1 fruit fly cellular context compared by ENCODE assay signal in genomic region chr3L:18114038-18114926, dm6.
TF ChIP-seq lines count a peak whose summit lies in the region.

No protein-coding gene starts in this region.

TF ChIP-seq in whole organism, embryonic, 481 proteins besides CTCF, POLR2A, EP300 and RAD21 (continued from another document):
- TF ChIP-seq Hmr (GFP tag; optimal IDR thresholded peaks at IDR 0.05; lab: Kevin White, UChicago) (peak; percentile 65), slp2 (GFP tag; optimal IDR thresholded peaks at IDR 0.05; lab: Kevin White, UChicago) (peak; percentile 10), Fer3 (tag; optimal IDR thresholded peaks at IDR 0.05; lab: Kevin White, UChicago) (peak; percentile 30), Hsf (GFP tag; optimal IDR thresholded peaks at IDR 0.05; lab: Kevin White, UChicago) (peak; percentile 28), ERR (GFP tag; optimal IDR thresholded peaks at IDR 0.05; lab: Kevin White, UChicago) (no peak), CG4707 (GFP tag; optimal IDR thresholded peaks at IDR 0.05; lab: Kevin White, UChicago) (peak; percentile 35), bbx (GFP tag; IDR thresholded peaks at IDR 0.05; lab: Robert Waterston, UW; ENCODE audit: partially characterized antibody) (peak; percentile 27; the same call in 1 of the 2 replicates), ato (GFP tag; IDR thresholded peaks at IDR 0.05; lab: Robert Waterston, UW; ENCODE audit: partially characterized antibody) (0 out of 2 replicates have a peak, but pooled peaks have one; percentile 33), Hand (GFP tag; optimal IDR thresholded peaks at IDR 0.05; lab: Kevin White, UChicago) (no peak), CG10209 (GFP tag; optimal IDR thresholded peaks at IDR 0.05; lab: Kevin White, UChicago) (peak; percentile 57), seq (GFP tag; IDR thresholded peaks at IDR 0.05; lab: Robert Waterston, UW) (peak; percentile 75)
